Worm (Caenorhabditis elegans) whole organism, midembryonic: ENCODE data around the gene rme-1.

Source experiments
- flt-1 ChIP-seq: fragments of 200-800 bp; sonication (Bioruptor generic); IDR thresholded peaks from 2 replicates; pipeline ENCODE4 v1.3.6; 2022; ENCODE audit warnings: missing genetic modification characterization, missing compliant biosample characterization
- klf-2 ChIP-seq: fragments of 200-800 bp; sonication (Bioruptor generic); conservative IDR thresholded peaks from 2 replicates; pipeline ENCODE4 v1.3.6; 2022; ENCODE audit warnings: missing genetic modification reagents, missing genetic modification characterization, missing compliant biosample characterization
- med-1 ChIP-seq: sonication (generic microtip); optimal IDR thresholded peaks from 2 replicates; lab custom pipeline; 2017; ENCODE audit warnings: missing genetic modification characterization, mild to moderate bottlenecking, missing compliant biosample characterization, antibody characterized with exemption, missing genetic modification reagents; ENCODE audit not compliant: insufficient read depth

DNA sequence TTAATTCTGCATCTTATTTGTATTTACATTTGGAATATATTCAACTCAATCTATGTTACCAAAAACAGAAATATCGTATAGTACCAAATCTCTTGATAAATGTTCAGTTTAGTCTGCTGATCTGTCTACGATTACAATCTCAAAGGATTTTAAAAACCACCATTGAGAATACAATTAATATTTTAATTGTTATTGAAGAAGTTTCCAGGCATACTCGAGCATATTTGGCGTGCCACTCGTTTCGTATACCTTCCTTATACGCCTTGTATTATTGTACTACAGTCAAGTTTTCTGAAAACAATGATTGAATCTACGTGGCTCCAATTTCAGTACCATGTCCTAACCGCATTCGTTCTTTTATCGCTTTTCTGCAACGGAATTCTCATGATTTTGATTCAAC, 9.1 kb downstream of the rme-1 start, which contains the start of gene str-206:
- no peak for TF ChIP-seq klf-2
- TF ChIP-seq med-1 (GFP tag; lab: Kevin White, UChicago): no peak
- no peak for TF ChIP-seq flt-1 (GFP tag; lab: Robert Waterston, UW)
